Worm (Caenorhabditis elegans): Measurements from ENCODE around the gene F53F4.18.

DNA sequence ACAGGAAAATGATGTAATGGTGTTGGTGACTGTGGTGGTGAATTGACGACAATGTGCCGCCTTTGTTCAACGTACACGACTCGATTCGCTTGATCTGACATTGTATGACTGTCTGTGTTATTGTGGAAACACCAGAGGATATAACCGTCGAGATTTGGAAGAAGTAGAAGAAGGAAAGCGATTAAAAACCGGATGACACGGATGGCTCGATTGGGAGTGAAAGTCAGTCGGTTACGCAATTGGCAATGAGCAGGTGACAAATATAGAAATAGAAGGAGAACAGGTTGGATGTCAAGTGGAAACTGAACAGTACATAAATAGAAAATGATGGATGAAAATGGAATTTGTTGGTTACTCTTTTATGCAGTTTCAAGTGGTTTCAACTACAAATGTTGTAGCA, 11.0 kb downstream of the F53F4.18 start, which contains the start of gene rdy-2:
- TF ChIP-seq F13H6.1 (tag; optimal IDR thresholded peaks at IDR 0.05) (no peak), fos-1 (tag; optimal IDR thresholded peaks at IDR 0.05) (no peak), C34F6.9 (tag; optimal IDR thresholded peaks at IDR 0.05) (no peak), aly-2 (tag; optimal IDR thresholded peaks at IDR 0.05) (no peak), unc-62 (GFP tag; optimal IDR thresholded peaks at IDR 0.05) (no peak), egl-27 (tag; optimal IDR thresholded peaks at IDR 0.05) (no peak), ceh-16 (tag; optimal IDR thresholded peaks at IDR 0.05) (no peak), lsy-2 (tag; optimal IDR thresholded peaks at IDR 0.05) (no peak), nhr-10 (tag; optimal IDR thresholded peaks at IDR 0.05) (no peak), snpc-4 (tag; optimal IDR thresholded peaks at IDR 0.05) (no peak), nhr-23 (tag; optimal IDR thresholded peaks at IDR 0.05) (no peak), blmp-1 (tag; optimal IDR thresholded peaks at IDR 0.05; ENCODE audit: insufficient read depth) (no peak), nhr-6 (tag; optimal IDR thresholded peaks at IDR 0.05) (no peak), skn-1 (tag; optimal IDR thresholded peaks at IDR 0.05) (no peak)
